Worm (Caenorhabditis elegans): ENCODE data around the gene srg-68.
A peak's percentile ranks its signal among the peaks of the same experiment; 100 is the strongest.

Gene srg-68

ce11 chrV:5433020-5433419 is 32.2 kb downstream of the srg-68 start, which contains the start of gene acl-6:
Gene acl-6, plus strand, starts transcription at chrV:5433386.
- TF ChIP-seq lin-13 (GFP tag; optimal IDR thresholded peaks at IDR 0.05) (peak; percentile 37), nhr-129 (tag; optimal IDR thresholded peaks at IDR 0.05) (peak; percentile 25), unc-55 (GFP tag; optimal IDR thresholded peaks at IDR 0.05) (peak; percentile 66), lin-11 (tag; optimal IDR thresholded peaks at IDR 0.05) (no peak), zag-1 (tag; optimal IDR thresholded peaks at IDR 0.05) (no peak), ztf-4 (tag; optimal IDR thresholded peaks at IDR 0.05) (no peak), sem-4 (tag; optimal IDR thresholded peaks at IDR 0.05) (no peak), mdl-1 (tag; optimal IDR thresholded peaks at IDR 0.05) (no peak), sma-3 (GFP tag; optimal IDR thresholded peaks at IDR 0.05) (peak; percentile 54), gmeb-1 (tag; optimal IDR thresholded peaks at IDR 0.05) (peak; percentile 91), lin-39 (tag; optimal IDR thresholded peaks at IDR 0.05) (no peak), lsy-2 (tag; optimal IDR thresholded peaks at IDR 0.05) (peak in 1 of 2 experiments; percentile 70), ceh-16 (tag; optimal IDR thresholded peaks at IDR 0.05) (no peak), unc-39 (tag; optimal IDR thresholded peaks at IDR 0.05) (no peak), crh-2 (tag; optimal IDR thresholded peaks at IDR 0.05) (peak; percentile 75), ama-1 (optimal IDR thresholded peaks at IDR 0.05) (no peak), peb-1 (tag; optimal IDR thresholded peaks at IDR 0.05) (no peak), nhr-10 (tag; optimal IDR thresholded peaks at IDR 0.05) (no peak), skn-1 (tag; optimal IDR thresholded peaks at IDR 0.05) (peak; percentile 64), ztf-1 (GFP tag; conservative IDR thresholded peaks at IDR 0.05) (no peak), blmp-1 (tag; optimal IDR thresholded peaks at IDR 0.05; ENCODE audit: insufficient read depth) (no peak), alr-1 (tag; optimal IDR thresholded peaks at IDR 0.05) (no peak), fos-1 (tag; optimal IDR thresholded peaks at IDR 0.05) (peak; percentile 94), sma-9 (GFP tag; optimal IDR thresholded peaks at IDR 0.05) (peak; percentile 80), sma-9 (tag; optimal IDR thresholded peaks at IDR 0.05) (no peak), egl-27 (tag; optimal IDR thresholded peaks at IDR 0.05) (peak; percentile 37), elt-3 (tag; optimal IDR thresholded peaks at IDR 0.05) (no peak), ceh-82 (tag; optimal IDR thresholded peaks at IDR 0.05) (no peak), C34F6.9 (tag; optimal IDR thresholded peaks at IDR 0.05) (peak; percentile 75), F13H6.1 (tag; optimal IDR thresholded peaks at IDR 0.05) (no peak), ZK546.5 (tag; optimal IDR thresholded peaks at IDR 0.05) (no peak)

- no peak for TF ChIP-seq mab-5 (tag; optimal IDR thresholded peaks at IDR 0.05)
Observed at ce11 chrV:5432499-5432898, 32.7 kb downstream of the srg-68 start, which contains the start of gene F08F3.8. Gene F08F3.8, minus strand, starts transcription at chrV:5432599.

- TF ChIP-seq unc-62 (GFP tag; optimal IDR thresholded peaks at IDR 0.05) (no peak), ztf-4 (tag; optimal IDR thresholded peaks at IDR 0.05) (no peak), nhr-77 (tag; optimal IDR thresholded peaks at IDR 0.05) (no peak), nhr-10 (tag; optimal IDR thresholded peaks at IDR 0.05) (no peak), dmd-4 (tag; optimal IDR thresholded peaks at IDR 0.05) (no peak), ztf-1 (GFP tag; conservative IDR thresholded peaks at IDR 0.05) (no peak), lsy-2 (tag; optimal IDR thresholded peaks at IDR 0.05) (no peak), fos-1 (tag; optimal IDR thresholded peaks at IDR 0.05) (no peak), mdl-1 (tag; optimal IDR thresholded peaks at IDR 0.05) (no peak), elt-3 (tag; optimal IDR thresholded peaks at IDR 0.05) (no peak), nhr-6 (tag; optimal IDR thresholded peaks at IDR 0.05) (no peak)
Observed at ce11 chrV:5427860-5428259, 37.4 kb downstream of the srg-68 start, which contains the start of gene rhr-1. Gene rhr-1, plus strand, starts transcription at chrV:5428160.

ce11 chrV:5426337-5426736 is 38.9 kb downstream of the srg-68 start:
- TF ChIP-seq elt-1 (tag; optimal IDR thresholded peaks at IDR 0.05) = peak; percentile 86
- peak; percentile 67 for TF ChIP-seq sma-9 (GFP tag; optimal IDR thresholded peaks at IDR 0.05)
- TF ChIP-seq sma-9 (tag; optimal IDR thresholded peaks at IDR 0.05) = no peak
- no peak for TF ChIP-seq unc-39 (tag; optimal IDR thresholded peaks at IDR 0.05)
- TF ChIP-seq peb-1 (tag; optimal IDR thresholded peaks at IDR 0.05) = no peak
- TF ChIP-seq ZK546.5 (tag; optimal IDR thresholded peaks at IDR 0.05) = no peak
- peak; percentile 28 for TF ChIP-seq nhr-25 (tag; optimal IDR thresholded peaks at IDR 0.05)
- peak; percentile 65 for TF ChIP-seq nhr-23 (tag; optimal IDR thresholded peaks at IDR 0.05)
- peak; percentile 72 for TF ChIP-seq ceh-16 (tag; optimal IDR thresholded peaks at IDR 0.05)

All from whole organism, L2 larva.